Worm (Caenorhabditis elegans) whole organism, young adult: ENCODE results near the gene mtm-3.
"Not testable (repeated sequence)": the region's sequence is repeated elsewhere in the genome, so short reads cannot be mapped to it uniquely, and the experiment has no call there.

Experiments
- F55B11.4 ChIP-seq: sonication (generic microtip); optimal IDR thresholded peaks from 2 replicates; lab custom pipeline; 2016; ENCODE audit warnings: missing compliant biosample characterization, missing genetic modification characterization, borderline replicate concordance; ENCODE audit not compliant: insufficient read depth
- Y53F4B.3 ChIP-seq: fragments of 200-800 bp; sonication (Bioruptor generic); IDR thresholded peaks from 2 replicates; pipeline ENCODE4 v1.3.6; 2022; ENCODE audit warnings: missing genetic modification reagents, missing genetic modification characterization, missing compliant biosample characterization
- hmg-1.2 ChIP-seq: fragments of 200-800 bp; sonication (Bioruptor generic); IDR thresholded peaks from 2 replicates; pipeline ENCODE4 v1.3.6; 2022; ENCODE audit warnings: missing genetic modification reagents, missing genetic modification characterization, missing compliant biosample characterization
- madf-6 ChIP-seq: fragments of 200-800 bp; sonication (Bioruptor generic); IDR thresholded peaks from 2 replicates; pipeline ENCODE4 v1.3.6; 2022; ENCODE audit warnings: missing genetic modification reagents, missing genetic modification characterization, missing compliant biosample characterization
- nfya-1 ChIP-seq: sonication (generic microtip); optimal IDR thresholded peaks from 2 replicates; lab custom pipeline; 2017; ENCODE audit warnings: antibody characterized with exemption, missing compliant biosample characterization, missing genetic modification characterization, borderline replicate concordance; ENCODE audit not compliant: insufficient read depth
- nhr-80 ChIP-seq: sonication (generic microtip); optimal IDR thresholded peaks from 2 replicates; lab custom pipeline; 2016; ENCODE audit warnings: missing genetic modification characterization, missing compliant biosample characterization
- sea-2 ChIP-seq: fragments of 200-800 bp; sonication (Bioruptor generic); IDR thresholded peaks from 2 replicates; pipeline ENCODE4 v1.3.6; 2022; ENCODE audit warnings: missing genetic modification characterization, missing compliant biosample characterization
- snpc-4 ChIP-seq, 5 experiments: fragments of 150-350 bp in 1 of 5; sonication (generic microtip) in 4 of 5; optimal IDR thresholded peaks; 2 replicates each; lab custom pipeline; 2014 to 2018; ENCODE audit warnings: missing genetic modification characterization in 5 of 5, missing biosample characterization in 3 of 5, antibody characterized with exemption in 2 of 5, mild to moderate bottlenecking in 2 of 5, missing compliant biosample characterization in 2 of 5, missing genotype in 2 of 5, moderate library complexity in 2 of 5, missing genetic modification reagents in 1 of 5
- sptf-2 ChIP-seq: fragments of 200-800 bp; sonication (Bioruptor generic); optimal IDR thresholded peaks from 2 replicates; lab custom pipeline; 2018; ENCODE audit warnings: mild to moderate bottlenecking, missing genetic modification characterization, missing compliant biosample characterization
- unc-62 ChIP-seq: fragments of 150-350 bp; optimal IDR thresholded peaks from 2 replicates; lab custom pipeline; 2014; ENCODE audit warnings: missing biosample characterization, missing genetic modification reagents, missing genetic modification characterization
- ztf-25 ChIP-seq: fragments of 200-800 bp; sonication (Bioruptor generic); IDR thresholded peaks from 2 replicates; pipeline ENCODE4 v1.3.6; 2022; ENCODE audit warnings: missing genetic modification reagents, missing genetic modification characterization, missing compliant biosample characterization
- ztf-6 ChIP-seq: fragments of 200-800 bp; sonication (Bioruptor generic); IDR thresholded peaks from 2 replicates; pipeline ENCODE4 v1.3.6; 2022; ENCODE audit warnings: missing genetic modification reagents, missing genetic modification characterization, missing compliant biosample characterization

DNA sequence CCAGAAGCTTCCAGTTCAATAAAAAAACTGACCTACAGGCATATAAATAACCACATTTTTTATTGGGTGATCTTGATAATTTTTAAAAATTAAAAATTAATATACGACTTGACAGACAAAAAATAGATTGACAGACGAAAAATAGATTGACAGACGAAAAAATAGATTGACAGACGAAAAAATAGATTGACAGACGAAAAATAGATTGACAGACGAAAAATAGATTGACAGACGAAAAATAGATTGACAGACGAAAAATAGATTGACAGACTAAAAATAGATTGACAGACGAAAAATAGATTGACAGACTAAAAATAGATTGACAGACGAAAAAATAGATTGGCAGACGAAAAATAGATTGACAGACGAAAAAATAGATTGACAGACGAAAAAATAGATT lies 29.9 kb downstream of the mtm-3 start:
- TF ChIP-seq Y53F4B.3 (GFP tag; lab: Robert Waterston, UW), result peak; percentile 100; the same call in 1 of the 2 replicates
- TF ChIP-seq ztf-25 (GFP tag; lab: Robert Waterston, UW); sptf-2; nhr-80 (tag; lab: Kevin White, UChicago); ztf-6 (GFP tag; lab: Robert Waterston, UW); F55B11.4 (tag; lab: Kevin White, UChicago); hmg-1.2; madf-6 (GFP tag; lab: Robert Waterston, UW); snpc-4 (GFP tag; optimal IDR thresholded peaks at IDR 0.05; lab: Kevin White, UChicago); snpc-4 (tag; optimal IDR thresholded peaks at IDR 0.05; lab: Kevin White, UChicago); unc-62 (GFP tag; lab: Kevin White, UChicago); nfya-1; sea-2 (GFP tag; lab: Robert Waterston, UW): not testable (repeated sequence)
